Fruit fly (Drosophila melanogaster) whole organism, pupa: ENCODE results near the gene Piezo.

ENCODE experiments used
- CG10348 ChIP-seq: fragments of 200-800 bp; sonication (Bioruptor generic); IDR thresholded peaks from 2 replicates; pipeline ENCODE4 v1.3.6; 2022; ENCODE audit warnings: missing biosample characterization, missing genetic modification characterization
- CG12605 ChIP-seq: fragments of 200-800 bp; sonication (Bioruptor generic); IDR thresholded peaks from 2 replicates; pipeline ENCODE4 v1.3.6; 2022; ENCODE audit warnings: missing biosample characterization, missing genetic modification characterization
- CG13204 ChIP-seq: fragments of 200-800 bp; sonication (Bioruptor generic); optimal IDR thresholded peaks from 2 replicates; lab custom pipeline; 2018; ENCODE audit warnings: missing biosample characterization, mild to moderate bottlenecking, missing genetic modification characterization, moderate library complexity
- CG14655 ChIP-seq: fragments of 200-800 bp; sonication (Bioruptor generic); optimal IDR thresholded peaks from 3 replicates; lab custom pipeline; 2017; ENCODE audit warnings: mild to moderate bottlenecking, missing biosample characterization, missing genetic modification reagents, missing genetic modification characterization
- CG15710 ChIP-seq: fragments of 200-800 bp; sonication (Bioruptor generic); optimal IDR thresholded peaks from 2 replicates; lab custom pipeline; 2018; ENCODE audit warnings: missing biosample characterization, mild to moderate bottlenecking, missing genetic modification characterization, moderate library complexity
- CG17806 ChIP-seq: fragments of 200-800 bp; sonication (Bioruptor generic); optimal IDR thresholded peaks from 2 replicates; lab custom pipeline; 2018; ENCODE audit warnings: missing biosample characterization, mild to moderate bottlenecking, missing genetic modification characterization, moderate library complexity
- CG32121 ChIP-seq: fragments of 200-800 bp; sonication (Bioruptor generic); IDR thresholded peaks from 2 replicates; pipeline ENCODE4 v1.3.6; 2022; ENCODE audit warnings: missing biosample characterization, missing genetic modification characterization
- CG34367 ChIP-seq: fragments of 200-800 bp; sonication (Bioruptor generic); optimal IDR thresholded peaks from 2 replicates; lab custom pipeline; 2018; ENCODE audit warnings: missing biosample characterization, mild to moderate bottlenecking, missing genetic modification characterization
- CG4496 ChIP-seq: fragments of 200-800 bp; sonication (Bioruptor generic); IDR thresholded peaks from 3 replicates; pipeline ENCODE4 v1.3.6; 2022; ENCODE audit warnings: missing biosample characterization, missing genetic modification characterization
- CG8159 ChIP-seq: fragments of 200-800 bp; sonication (Bioruptor generic); optimal IDR thresholded peaks from 3 replicates; lab custom pipeline; 2018; ENCODE audit warnings: missing biosample characterization, mild to moderate bottlenecking, missing genetic modification characterization, moderate library complexity
- CG8301 ChIP-seq: fragments of 200-800 bp; sonication (Bioruptor generic); optimal IDR thresholded peaks from 2 replicates; lab custom pipeline; 2018; ENCODE audit warnings: missing biosample characterization, mild to moderate bottlenecking, missing genetic modification characterization
- CG9948 ChIP-seq: fragments of 200-800 bp; sonication (Bioruptor generic); optimal IDR thresholded peaks from 2 replicates; lab custom pipeline; 2018; ENCODE audit warnings: missing biosample characterization, mild to moderate bottlenecking, missing genetic modification characterization, moderate library complexity
- D1 ChIP-seq: fragments of 200-800 bp; sonication (Bioruptor generic); optimal IDR thresholded peaks from 2 replicates; lab custom pipeline; 2018; ENCODE audit warnings: missing biosample characterization, mild to moderate bottlenecking, missing genetic modification characterization, moderate library complexity
- EcR ChIP-seq: fragments of 200-800 bp; sonication (Bioruptor generic); optimal IDR thresholded peaks from 3 replicates; lab custom pipeline; 2019; ENCODE audit warnings: missing biosample characterization, missing genetic modification characterization, mild to moderate bottlenecking, moderate library complexity, missing genetic modification reagents
- Ets98B ChIP-seq: fragments of 200-800 bp; sonication (Bioruptor generic); IDR thresholded peaks from 2 replicates; pipeline ENCODE4 v1.3.6; 2022; ENCODE audit warnings: missing biosample characterization, missing genetic modification characterization
- Pif1A ChIP-seq: fragments of 200-800 bp; sonication (Bioruptor generic); optimal IDR thresholded peaks from 3 replicates; lab custom pipeline; 2016; ENCODE audit warnings: missing biosample characterization, missing genetic modification characterization
- Pif1B ChIP-seq: fragments of 200-800 bp; sonication (Bioruptor generic); optimal IDR thresholded peaks from 3 replicates; lab custom pipeline; 2016; ENCODE audit warnings: missing biosample characterization, missing genetic modification characterization
- Snoo ChIP-seq: fragments of 200-800 bp; sonication (Bioruptor generic); optimal IDR thresholded peaks from 3 replicates; lab custom pipeline; 2017; ENCODE audit warnings: missing biosample characterization, mild to moderate bottlenecking, missing genetic modification characterization, inconsistent platforms
- fd96Ca ChIP-seq: fragments of 200-800 bp; sonication (Bioruptor generic); IDR thresholded peaks from 3 replicates; pipeline ENCODE4 v1.3.6; 2022; ENCODE audit warnings: missing biosample characterization, missing genetic modification characterization
- gl ChIP-seq: fragments of 200-800 bp; sonication (Bioruptor generic); optimal IDR thresholded peaks from 2 replicates; lab custom pipeline; 2018; ENCODE audit warnings: missing biosample characterization, mild to moderate bottlenecking, missing genetic modification characterization
- rn ChIP-seq: fragments of 200-800 bp; sonication (Bioruptor generic); IDR thresholded peaks from 2 replicates; pipeline ENCODE4 v1.3.6; 2022; ENCODE audit warnings: missing biosample characterization, missing genetic modification characterization

Piezo gene

DNA sequence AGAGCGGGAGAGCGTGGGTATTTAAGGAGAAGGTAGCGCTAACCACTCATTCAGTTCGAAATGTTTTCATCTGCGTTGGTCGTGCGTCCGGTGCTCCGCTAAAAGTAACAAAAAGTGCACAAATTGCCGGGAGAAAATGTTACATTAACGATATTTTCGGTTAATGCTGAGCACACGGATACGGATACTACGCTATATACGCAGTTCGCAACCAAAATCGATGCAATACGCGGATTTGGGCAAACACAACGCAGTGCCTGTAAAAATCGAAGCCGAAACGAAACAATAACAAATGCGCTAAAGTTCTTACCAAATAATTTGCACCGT, at the start of gene Piezo:
Gene Piezo (plus strand): TSS at position 49 of the 327 bp plus-strand sequence.
- TF ChIP-seq CG14655 (GFP tag; lab: Kevin White, UChicago), result no peak
- TF ChIP-seq CG12605, result no peak
- no peak for TF ChIP-seq Pif1A (GFP tag; lab: Kevin White, UChicago)
- no peak for TF ChIP-seq CG32121 (GFP tag; lab: Robert Waterston, UW)
- TF ChIP-seq CG13204, result no peak
- TF ChIP-seq EcR (GFP tag; lab: Kevin White, UChicago), result no peak
- no peak for TF ChIP-seq CG8159 (tag; lab: Kevin White, UChicago)

DNA sequence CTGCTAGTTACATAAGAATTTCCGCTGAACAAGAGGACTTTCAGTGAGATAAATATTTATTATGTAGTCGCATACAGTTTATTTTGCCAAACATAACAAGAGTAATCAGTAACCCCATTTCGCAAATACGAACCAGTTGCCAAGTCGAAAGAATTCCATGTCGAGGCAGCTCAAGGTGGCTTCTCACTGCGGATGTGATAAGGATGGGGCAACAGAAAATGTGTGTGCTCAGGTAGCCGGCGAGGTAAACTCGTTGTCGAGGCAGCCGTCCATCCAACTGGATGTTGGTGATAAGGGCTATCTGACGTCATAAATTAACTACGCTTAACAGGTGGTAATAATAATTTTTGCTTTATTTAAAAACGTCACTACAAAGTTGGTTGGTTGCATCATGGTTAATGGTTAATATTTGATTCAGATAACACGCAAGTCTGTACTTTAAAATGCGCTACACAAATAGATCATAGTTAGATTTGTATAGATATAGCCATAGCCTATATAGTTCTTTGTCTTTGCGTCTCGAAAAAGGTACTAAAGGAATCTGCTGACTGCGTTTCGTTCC, 46.2 kb upstream of the Piezo start:
- TF ChIP-seq D1 (tag; lab: Kevin White, UChicago) (no peak), CG32121 (GFP tag; lab: Robert Waterston, UW) (no peak), CG8159 (tag; lab: Kevin White, UChicago) (no peak), Pif1B (GFP tag; lab: Kevin White, UChicago) (no peak), CG15710 (tag; lab: Kevin White, UChicago) (no peak), EcR (GFP tag; lab: Kevin White, UChicago) (no peak), fd96Ca (GFP tag; lab: Robert Waterston, UW) (no peak), Snoo (tag; lab: Kevin White, UChicago) (no peak), CG17806 (tag; lab: Kevin White, UChicago) (no peak), CG8301 (tag; lab: Kevin White, UChicago) (no peak), CG9948 (tag; lab: Kevin White, UChicago) (no peak)

DNA sequence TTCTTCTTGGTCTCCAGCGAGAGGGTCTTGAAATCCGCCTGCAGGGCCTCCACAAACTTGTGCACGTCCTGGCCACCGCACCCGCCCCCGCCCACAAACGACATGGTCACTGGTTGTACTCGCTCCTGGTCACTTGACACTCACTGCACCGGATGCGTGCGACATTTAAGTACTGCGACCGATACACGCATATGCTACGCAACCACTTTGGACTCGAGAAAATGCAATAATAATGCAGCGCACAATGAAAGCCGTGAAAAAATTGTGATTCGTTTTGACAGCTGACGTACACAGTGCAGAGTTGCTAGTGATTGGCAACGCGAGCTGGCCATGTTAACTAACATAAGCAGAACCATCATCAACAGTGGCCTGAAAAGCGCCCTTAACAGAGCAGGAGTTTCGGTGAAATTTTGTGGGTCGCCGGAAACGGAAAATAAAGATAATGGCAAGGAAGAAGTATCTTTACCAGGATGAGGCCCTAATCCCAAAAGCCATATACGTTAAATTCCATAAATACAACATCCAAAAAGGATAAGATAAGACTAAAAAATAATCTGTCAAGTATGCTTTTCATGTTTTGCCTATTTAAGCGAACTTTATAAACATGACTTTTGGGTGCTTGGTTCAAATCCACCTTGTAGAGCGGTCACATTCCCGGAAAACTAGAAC, 39.0 kb upstream of the Piezo start, which contains the start of the genes mon2 and CG8673:
Gene mon2 (minus strand): TSS at position 300 of the 669 bp plus-strand sequence.
Gene CG8673 (plus strand): TSS at position 619 of the 669 bp plus-strand sequence.
- TF ChIP-seq CG14655 (GFP tag; lab: Kevin White, UChicago), result no peak
- TF ChIP-seq CG10348 (GFP tag; lab: Robert Waterston, UW), result no peak
- no peak for TF ChIP-seq Pif1B (GFP tag; lab: Kevin White, UChicago)
- TF ChIP-seq CG4496 (GFP tag; lab: Robert Waterston, UW), result no peak
- TF ChIP-seq CG8159 (tag; lab: Kevin White, UChicago), result no peak
- TF ChIP-seq Ets98B (GFP tag; lab: Robert Waterston, UW), result no peak
- TF ChIP-seq Snoo (tag; lab: Kevin White, UChicago), result no peak
- TF ChIP-seq Pif1A (GFP tag; lab: Kevin White, UChicago), result no peak
- TF ChIP-seq D1 (tag; lab: Kevin White, UChicago), result no peak
- TF ChIP-seq EcR (GFP tag; lab: Kevin White, UChicago), result no peak
- no peak for TF ChIP-seq CG17806 (tag; lab: Kevin White, UChicago)
- TF ChIP-seq CG32121 (GFP tag; lab: Robert Waterston, UW), result no peak
- TF ChIP-seq CG9948 (tag; lab: Kevin White, UChicago), result no peak
- TF ChIP-seq fd96Ca (GFP tag; lab: Robert Waterston, UW), result no peak
- no peak for TF ChIP-seq CG34367
- TF ChIP-seq gl, result no peak
- no peak for TF ChIP-seq CG8301 (tag; lab: Kevin White, UChicago)
- TF ChIP-seq CG15710 (tag; lab: Kevin White, UChicago), result no peak
- TF ChIP-seq CG12605, result no peak

DNA sequence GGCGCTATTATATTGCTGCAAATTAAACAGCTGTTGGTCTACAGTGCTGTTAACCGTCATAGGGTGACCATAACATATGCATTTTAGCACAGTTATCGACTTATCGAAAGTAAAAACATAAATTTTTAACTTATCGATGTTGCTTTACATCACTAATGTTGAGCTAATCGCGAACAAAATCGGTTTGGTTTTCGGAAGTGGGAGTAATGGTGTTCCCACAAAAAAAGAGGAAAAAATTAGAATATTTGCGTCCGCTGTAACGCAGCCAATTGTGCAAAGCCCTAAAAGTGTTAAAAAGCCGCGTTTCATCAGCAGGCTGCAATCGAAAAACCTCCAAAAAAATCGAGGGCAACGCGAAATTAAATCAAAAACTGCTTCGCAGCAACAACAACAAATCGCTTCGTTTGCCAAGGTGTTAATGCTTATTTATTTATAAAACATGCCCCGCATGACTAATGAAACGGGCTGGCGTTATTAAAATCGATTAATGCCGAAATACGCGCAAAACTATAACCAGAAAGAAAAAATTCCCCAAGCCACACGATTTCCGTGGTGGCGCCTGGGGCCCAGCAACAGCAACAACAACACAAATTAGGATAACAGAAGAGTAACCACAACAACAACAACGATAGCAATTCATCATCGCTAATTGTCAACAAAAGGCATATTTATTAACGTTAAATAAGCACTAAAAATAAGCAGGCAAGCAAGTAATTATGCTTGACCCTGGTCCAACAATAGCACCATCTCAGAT, 35.8 kb upstream of the Piezo start, which contains the start of the genes CG12375 and CG8668:
Gene CG12375 (minus strand): TSS at position 42 of the 754 bp plus-strand sequence.
Gene CG8668 (plus strand): TSS at position 153 of the 754 bp plus-strand sequence.
- TF ChIP-seq CG10348 (GFP tag; lab: Robert Waterston, UW) (no peak), CG17806 (tag; lab: Kevin White, UChicago) (no peak), CG12605 (0 out of 2 replicates have a peak, but pooled peaks have one; percentile 6), CG34367 (no peak), CG8159 (tag; lab: Kevin White, UChicago) (no peak), CG4496 (GFP tag; lab: Robert Waterston, UW) (peak; percentile 46; the same call in 2 of the 3 replicates), Ets98B (GFP tag; lab: Robert Waterston, UW) (no peak), CG32121 (GFP tag; lab: Robert Waterston, UW) (no peak), CG15710 (tag; lab: Kevin White, UChicago) (no peak), Pif1A (GFP tag; lab: Kevin White, UChicago) (no peak), EcR (GFP tag; lab: Kevin White, UChicago) (peak; percentile 32), fd96Ca (GFP tag; lab: Robert Waterston, UW) (no peak)

DNA sequence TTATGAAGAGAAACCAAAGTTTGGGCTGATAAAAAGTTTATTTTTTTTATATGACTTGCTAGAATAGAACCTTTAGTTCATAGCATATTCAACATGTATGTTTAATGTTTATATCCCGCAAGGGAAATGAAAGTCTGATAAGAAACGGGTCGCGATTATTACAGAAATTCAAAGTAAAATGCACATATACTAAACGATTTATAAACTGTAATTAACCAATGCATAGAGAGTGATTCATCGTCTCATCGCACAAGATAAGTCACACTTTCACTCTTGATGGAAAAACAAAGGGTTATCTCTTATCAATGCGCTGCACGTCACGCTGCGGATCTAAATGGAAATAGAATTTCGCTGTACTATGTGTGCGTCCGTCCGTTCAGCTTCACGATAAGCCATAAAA, 34.0 kb upstream of the Piezo start:
- TF ChIP-seq gl (no peak), CG4496 (GFP tag; lab: Robert Waterston, UW) (0 out of 3 replicates have a peak, but pooled peaks have one; percentile 6), CG8301 (tag; lab: Kevin White, UChicago) (no peak), CG13204 (no peak), rn (GFP tag; lab: Robert Waterston, UW) (no peak), CG34367 (no peak)
